Fruit fly (Drosophila melanogaster): ENCODE measurements around the gene endos.

Gene endos

DNA sequence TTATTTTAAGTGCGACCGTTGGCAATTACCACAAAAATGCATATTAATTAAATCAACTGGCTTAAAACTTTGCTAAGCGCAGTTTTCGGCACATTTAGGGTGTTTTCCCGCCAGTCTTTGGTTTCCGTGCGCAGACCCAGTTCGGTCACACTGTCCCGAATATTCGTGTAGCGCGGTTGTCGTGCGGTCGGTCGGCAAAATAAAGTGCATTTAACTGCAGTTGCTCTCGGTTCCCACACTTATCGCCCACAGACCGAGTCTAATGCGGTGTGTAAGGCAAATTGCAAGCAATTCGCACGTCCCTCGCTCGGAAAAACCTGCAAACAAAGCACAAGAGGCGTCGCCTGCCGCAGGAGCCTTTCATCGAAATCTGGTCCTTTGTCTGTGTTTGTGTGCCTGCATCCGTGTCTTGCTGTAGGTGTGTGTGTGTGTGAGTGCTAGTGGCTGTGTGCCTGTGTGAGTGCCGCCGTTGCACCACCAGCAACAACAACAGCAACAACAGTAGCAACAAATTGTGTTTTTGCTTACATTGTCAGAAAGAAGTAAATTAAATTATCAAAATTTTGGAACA is 21.7 kb upstream of the endos start, which contains the start of the genes CG13484 and Frl (continued):
- TF ChIP-seq Eip93F (GFP tag; optimal IDR thresholded peaks at IDR 0.05) (no peak), net (GFP tag; optimal IDR thresholded peaks at IDR 0.05) (no peak), CG6276 (GFP tag; optimal IDR thresholded peaks at IDR 0.05) (no peak), CG15336 (GFP tag; IDR thresholded peaks at IDR 0.05) (peak; percentile 37; the same call in 1 of the 2 replicates), svp (GFP tag) (no peak), dac (GFP tag; optimal IDR thresholded peaks at IDR 0.05) (no peak), dsx (GFP tag; optimal IDR thresholded peaks at IDR 0.05; ENCODE audit: poor library complexity, severe bottlenecking) (peak; percentile 72), achi (GFP tag; optimal IDR thresholded peaks at IDR 0.05) (no peak), CG8319 (GFP tag; optimal IDR thresholded peaks at IDR 0.05) (no peak), CG1621 (tag; optimal IDR thresholded peaks at IDR 0.05) (peak; percentile 36), cyc (GFP tag; optimal IDR thresholded peaks at IDR 0.05) (peak; percentile 27), CG11294 (GFP tag; IDR thresholded peaks at IDR 0.05) (no peak), CG8119 (GFP tag; IDR thresholded peaks at IDR 0.05) (peak; percentile 55; the same call in 2 of the 3 replicates), Hr39 (GFP tag; optimal IDR thresholded peaks at IDR 0.05) (peak; percentile 1), vri (GFP tag; optimal IDR thresholded peaks at IDR 0.05) (no peak), CG7368 (GFP tag; optimal IDR thresholded peaks at IDR 0.05) (no peak), fd59A (GFP tag; optimal IDR thresholded peaks at IDR 0.05) (no peak), CG4318 (GFP tag; optimal IDR thresholded peaks at IDR 0.05) (no peak), Eip78C (GFP tag) (peak; percentile 90), CG6854 (GFP tag; optimal IDR thresholded peaks at IDR 0.05) (peak; percentile 78)

dm6 chr3L:14050944-14051548 is 19.5 kb upstream of the endos start, which contains the start of gene CG6833:
Gene CG6833 (plus strand): TSS chr3L:14051206.
- TF ChIP-seq cyc (GFP tag; optimal IDR thresholded peaks at IDR 0.05), result peak; percentile 87
- no peak for TF ChIP-seq Eip93F (GFP tag; optimal IDR thresholded peaks at IDR 0.05)
- TF ChIP-seq Sox102F (GFP tag; optimal IDR thresholded peaks at IDR 0.05), result no peak
- no peak for TF ChIP-seq spab (GFP tag; optimal IDR thresholded peaks at IDR 0.05)
- TF ChIP-seq fkh (GFP tag; optimal IDR thresholded peaks at IDR 0.05), result peak; percentile 82
- TF ChIP-seq CG10631 (GFP tag; optimal IDR thresholded peaks at IDR 0.05), result peak; percentile 60
- TF ChIP-seq Gug (GFP tag; IDR thresholded peaks at IDR 0.05), result no peak
- TF ChIP-seq esn (GFP tag; optimal IDR thresholded peaks at IDR 0.05), result peak; percentile 71
- TF ChIP-seq CG32006 (GFP tag; optimal IDR thresholded peaks at IDR 0.05), result peak; percentile 58
- TF ChIP-seq CG15336 (GFP tag; IDR thresholded peaks at IDR 0.05), result peak; percentile 28; the same call in 1 of the 2 replicates
- no peak for TF ChIP-seq fd59A (GFP tag; optimal IDR thresholded peaks at IDR 0.05)
- TF ChIP-seq CG9139 (GFP tag; optimal IDR thresholded peaks at IDR 0.05), result no peak
- TF ChIP-seq lz (GFP tag; optimal IDR thresholded peaks at IDR 0.05), result peak; percentile 75
- peak; percentile 79 for TF ChIP-seq svp (GFP tag)
- TF ChIP-seq Eip78C (GFP tag), result peak; percentile 80
- TF ChIP-seq CG8119 (GFP tag; IDR thresholded peaks at IDR 0.05), result peak; percentile 54; the same call in 2 of the 3 replicates
- TF ChIP-seq OdsH (GFP tag; optimal IDR thresholded peaks at IDR 0.05), result peak; percentile 57
- peak; percentile 85 for TF ChIP-seq Hr39 (GFP tag; optimal IDR thresholded peaks at IDR 0.05)
- peak; percentile 82 for TF ChIP-seq CG6163 (GFP tag; IDR thresholded peaks at IDR 0.05)
- TF ChIP-seq CG3032 (tag; optimal IDR thresholded peaks at IDR 0.05), result peak; percentile 67
- TF ChIP-seq Eip75B (GFP tag; optimal IDR thresholded peaks at IDR 0.05), result peak; percentile 45
- peak; percentile 73 for TF ChIP-seq topi (GFP tag; optimal IDR thresholded peaks at IDR 0.05)
- no peak for TF ChIP-seq Hr38 (GFP tag; optimal IDR thresholded peaks at IDR 0.05)
- peak; percentile 68 for TF ChIP-seq CG11902 (GFP tag; optimal IDR thresholded peaks at IDR 0.05)
- TF ChIP-seq vri (GFP tag; optimal IDR thresholded peaks at IDR 0.05), result no peak
- TF ChIP-seq CG6276 (GFP tag; optimal IDR thresholded peaks at IDR 0.05), result no peak
- TF ChIP-seq Sox14 (GFP tag; optimal IDR thresholded peaks at IDR 0.05), result peak; percentile 75
- peak; percentile 44 for TF ChIP-seq Ets96B (tag; optimal IDR thresholded peaks at IDR 0.05)
- peak; percentile 32 for TF ChIP-seq CG11762 (GFP tag; optimal IDR thresholded peaks at IDR 0.05; ENCODE audit: insufficient read depth)
- peak; percentile 15 for TF ChIP-seq CG6792 (GFP tag; optimal IDR thresholded peaks at IDR 0.05)
- TF ChIP-seq achi (GFP tag; optimal IDR thresholded peaks at IDR 0.05), result peak; percentile 56
- TF ChIP-seq CG6808 (GFP tag; optimal IDR thresholded peaks at IDR 0.05), result no peak
- TF ChIP-seq pdm3 (GFP tag; optimal IDR thresholded peaks at IDR 0.05), result peak; percentile 70
- peak; percentile 54 for TF ChIP-seq net (GFP tag; optimal IDR thresholded peaks at IDR 0.05)
- TF ChIP-seq CG6854 (GFP tag; optimal IDR thresholded peaks at IDR 0.05), result no peak
- TF ChIP-seq Smox (GFP tag; optimal IDR thresholded peaks at IDR 0.05), result peak; percentile 57
- peak; percentile 40 for TF ChIP-seq CG4318 (GFP tag; optimal IDR thresholded peaks at IDR 0.05)
- peak; percentile 28; the same call in 1 of the 2 replicates for TF ChIP-seq CG11294 (GFP tag; IDR thresholded peaks at IDR 0.05)
- peak; percentile 51 for TF ChIP-seq Sox15 (GFP tag; optimal IDR thresholded peaks at IDR 0.05)
- TF ChIP-seq eg (GFP tag; IDR thresholded peaks at IDR 0.05), result peak; percentile 71
- peak; percentile 53 for TF ChIP-seq CG7368 (GFP tag; optimal IDR thresholded peaks at IDR 0.05)
- TF ChIP-seq CG34406 (GFP tag; optimal IDR thresholded peaks at IDR 0.05), result peak; percentile 17

Data from whole organism, prepupa.